Worm (Caenorhabditis elegans) whole organism, young adult: ENCODE data around the gene T28A11.25.

Experiments used
- B0019.2 ChIP-seq: fragments of 200-800 bp; sonication (Bioruptor generic); conservative IDR thresholded peaks from 2 replicates; pipeline ENCODE4 v1.3.6; 2022; ENCODE audit warnings: missing genetic modification reagents, missing genetic modification characterization, missing compliant biosample characterization
- B0261.1 ChIP-seq: sonication (generic microtip); optimal IDR thresholded peaks from 2 replicates; lab custom pipeline; 2016; ENCODE audit warnings: mild to moderate bottlenecking, missing genetic modification characterization, moderate library complexity, missing compliant biosample characterization
- C06A6.2 ChIP-seq: fragments of 200-800 bp; sonication (Bioruptor generic); conservative IDR thresholded peaks from 2 replicates; pipeline ENCODE4 v1.3.6; 2022; ENCODE audit warnings: missing genetic modification characterization, missing compliant biosample characterization
- D2030.7 ChIP-seq: fragments of 200-800 bp; sonication (Bioruptor generic); IDR thresholded peaks from 2 replicates; pipeline ENCODE4 v1.3.6; 2022; ENCODE audit warnings: missing genetic modification reagents, missing genetic modification characterization, missing compliant biosample characterization
- F10E7.11 ChIP-seq: sonication (generic microtip); optimal IDR thresholded peaks from 2 replicates; lab custom pipeline; 2017; ENCODE audit warnings: mild to moderate bottlenecking, missing genetic modification characterization, moderate library complexity, missing compliant biosample characterization
- F22D6.2 ChIP-seq: sonication (generic microtip); optimal IDR thresholded peaks from 2 replicates; lab custom pipeline; 2016; ENCODE audit warnings: mild to moderate bottlenecking, missing genetic modification characterization, missing compliant biosample characterization
- F23B12.7 ChIP-seq: sonication (generic microtip); optimal IDR thresholded peaks from 2 replicates; lab custom pipeline; 2017; ENCODE audit warnings: missing genetic modification characterization, mild to moderate bottlenecking, missing compliant biosample characterization, antibody characterized with exemption, moderate library complexity; ENCODE audit not compliant: insufficient read depth
- F39B2.1 ChIP-seq: fragments of 200-800 bp; sonication (Bioruptor generic); IDR thresholded peaks from 2 replicates; pipeline ENCODE4 v1.3.6; 2022; ENCODE audit warnings: missing genetic modification reagents, missing genetic modification characterization, missing compliant biosample characterization
- F55B11.4 ChIP-seq: sonication (generic microtip); optimal IDR thresholded peaks from 2 replicates; lab custom pipeline; 2016; ENCODE audit warnings: missing compliant biosample characterization, missing genetic modification characterization, borderline replicate concordance; ENCODE audit not compliant: insufficient read depth
- F57A8.1 ChIP-seq: fragments of 200-800 bp; sonication (Bioruptor generic); optimal IDR thresholded peaks from 2 replicates; lab custom pipeline; 2018; ENCODE audit warnings: mild to moderate bottlenecking, missing genetic modification characterization, moderate library complexity, missing compliant biosample characterization
- K11D2.4 ChIP-seq: fragments of 200-800 bp; sonication (Bioruptor generic); IDR thresholded peaks from 2 replicates; pipeline ENCODE4 v1.3.6; 2022; ENCODE audit warnings: missing genetic modification reagents, missing genetic modification characterization, missing compliant biosample characterization
- T07F8.4 ChIP-seq: sonication (generic microtip); optimal IDR thresholded peaks from 2 replicates; lab custom pipeline; 2016; ENCODE audit warnings: mild to moderate bottlenecking, missing genetic modification characterization, moderate library complexity, missing compliant biosample characterization
- T26A5.8 ChIP-seq: sonication (generic microtip); optimal IDR thresholded peaks from 2 replicates; lab custom pipeline; 2016; ENCODE audit warnings: missing genetic modification characterization, missing compliant biosample characterization
- akir-1 ChIP-seq: fragments of 200-800 bp; sonication (Bioruptor generic); optimal IDR thresholded peaks from 2 replicates; lab custom pipeline; 2018; ENCODE audit warnings: mild to moderate bottlenecking, missing genetic modification characterization, moderate library complexity, missing compliant biosample characterization
- attf-3 ChIP-seq: fragments of 200-800 bp; sonication (Bioruptor generic); conservative IDR thresholded peaks from 2 replicates; pipeline ENCODE4 v1.3.6; 2022; ENCODE audit warnings: missing genetic modification reagents, missing genetic modification characterization, missing compliant biosample characterization
- attf-5 ChIP-seq: fragments of 200-800 bp; sonication (Bioruptor generic); optimal IDR thresholded peaks from 2 replicates; lab custom pipeline; 2018; ENCODE audit warnings: mild to moderate bottlenecking, missing genetic modification characterization, missing compliant biosample characterization
- bed-1 ChIP-seq: fragments of 200-800 bp; sonication (Bioruptor generic); IDR thresholded peaks from 2 replicates; pipeline ENCODE4 v1.3.6; 2022; ENCODE audit warnings: missing genetic modification reagents, missing genetic modification characterization, missing compliant biosample characterization
- dox-1 ChIP-seq: fragments of 200-800 bp; sonication (Bioruptor generic); IDR thresholded peaks from 2 replicates; pipeline ENCODE4 v1.3.6; 2022; ENCODE audit warnings: missing genetic modification reagents, missing genetic modification characterization, missing compliant biosample characterization
- dpff-1 ChIP-seq: sonication (generic microtip); optimal IDR thresholded peaks from 2 replicates; lab custom pipeline; 2017; ENCODE audit warnings: mild to moderate bottlenecking, missing genetic modification characterization, missing compliant biosample characterization
- efl-1 ChIP-seq: fragments of 150-350 bp; optimal IDR thresholded peaks from 2 replicates; lab custom pipeline; 2014; ENCODE audit warnings: missing biosample characterization, missing genetic modification reagents, missing genetic modification characterization
- egl-18 ChIP-seq: fragments of 200-800 bp; sonication (Bioruptor generic); IDR thresholded peaks from 2 replicates; pipeline ENCODE4 v1.3.6; 2022; ENCODE audit warnings: missing genetic modification reagents, missing genetic modification characterization, missing compliant biosample characterization
- egrh-3 ChIP-seq: fragments of 200-800 bp; sonication (Bioruptor generic); IDR thresholded peaks from 2 replicates; pipeline ENCODE4 v1.3.6; 2022; ENCODE audit warnings: missing genetic modification reagents, missing genetic modification characterization, missing compliant biosample characterization
- hlh-26 ChIP-seq: fragments of 200-800 bp; sonication (Bioruptor generic); conservative IDR thresholded peaks from 2 replicates; pipeline ENCODE4 v1.3.6; 2022; ENCODE audit warnings: missing genetic modification reagents, missing genetic modification characterization, missing compliant biosample characterization
- hmg-1.2 ChIP-seq: fragments of 200-800 bp; sonication (Bioruptor generic); IDR thresholded peaks from 2 replicates; pipeline ENCODE4 v1.3.6; 2022; ENCODE audit warnings: missing genetic modification reagents, missing genetic modification characterization, missing compliant biosample characterization
- let-526 ChIP-seq: fragments of 200-800 bp; sonication (Bioruptor generic); IDR thresholded peaks from 2 replicates; pipeline ENCODE4 v1.3.6; 2022; ENCODE audit warnings: missing genetic modification reagents, missing genetic modification characterization, missing compliant biosample characterization
- lin-26 ChIP-seq: fragments of 200-800 bp; sonication (Bioruptor generic); IDR thresholded peaks from 2 replicates; pipeline ENCODE4 v1.3.6; 2022; ENCODE audit warnings: missing genetic modification reagents, missing genetic modification characterization, missing compliant biosample characterization
- lin-40 ChIP-seq: sonication (generic microtip); optimal IDR thresholded peaks from 2 replicates; lab custom pipeline; 2016; ENCODE audit warnings: missing genetic modification characterization, mild to moderate bottlenecking, missing compliant biosample characterization, missing genotype, missing genetic modification reagents
- lsl-1 ChIP-seq: fragments of 200-800 bp; sonication (Bioruptor generic); optimal IDR thresholded peaks from 2 replicates; lab custom pipeline; 2018; ENCODE audit warnings: mild to moderate bottlenecking, missing genetic modification characterization, moderate library complexity, missing compliant biosample characterization
- madf-8 ChIP-seq: fragments of 200-800 bp; sonication (Bioruptor generic); conservative IDR thresholded peaks from 2 replicates; pipeline ENCODE4 v1.3.6; 2022; ENCODE audit warnings: missing genetic modification reagents, missing genetic modification characterization, missing compliant biosample characterization
- mes-4 ChIP-seq: sonication (generic microtip); optimal IDR thresholded peaks from 2 replicates; lab custom pipeline; 2016; ENCODE audit warnings: missing genotype, missing genetic modification characterization, missing compliant biosample characterization
- nfya-2 ChIP-seq: fragments of 200-800 bp; sonication (Bioruptor generic); IDR thresholded peaks from 2 replicates; pipeline ENCODE4 v1.3.6; 2022; ENCODE audit warnings: missing genetic modification reagents, missing genetic modification characterization, missing compliant biosample characterization
- nhr-179 ChIP-seq: sonication (generic microtip); optimal IDR thresholded peaks from 2 replicates; lab custom pipeline; 2016; ENCODE audit warnings: mild to moderate bottlenecking, missing genetic modification characterization, missing compliant biosample characterization
- nhr-80 ChIP-seq: sonication (generic microtip); optimal IDR thresholded peaks from 2 replicates; lab custom pipeline; 2016; ENCODE audit warnings: missing genetic modification characterization, missing compliant biosample characterization
- pha-4 ChIP-seq: fragments of 150-350 bp; sonication (generic microtip); optimal IDR thresholded peaks from 2 replicates; lab custom pipeline; 2014; ENCODE audit warnings: missing biosample characterization, missing genetic modification reagents, missing genetic modification characterization
- repo-1 ChIP-seq: sonication (generic microtip); optimal IDR thresholded peaks from 2 replicates; lab custom pipeline; 2017; ENCODE audit warnings: mild to moderate bottlenecking, missing genetic modification characterization, missing compliant biosample characterization
- rpc-1 ChIP-seq, 2 experiments: fragments of 150-350 bp in 1 of 2; sonication (generic microtip) in 1 of 2; optimal IDR thresholded peaks; 2 replicates each; lab custom pipeline; 2014 to 2018; ENCODE audit warnings: missing biosample characterization in 1 of 2, missing genetic modification characterization in 1 of 2, missing genetic modification reagents in 1 of 2, missing genotype in 1 of 2
- snpc-1.1 ChIP-seq: sonication (generic microtip); optimal IDR thresholded peaks from 2 replicates; lab custom pipeline; 2017; ENCODE audit warnings: missing genetic modification characterization, mild to moderate bottlenecking, missing compliant biosample characterization, antibody characterized with exemption, moderate library complexity, missing genotype, missing genetic modification reagents; ENCODE audit not compliant: insufficient read depth
- tbp1 ChIP-seq: fragments of 200-800 bp; sonication (Bioruptor generic); optimal IDR thresholded peaks from 2 replicates; lab custom pipeline; 2018; ENCODE audit warnings: mild to moderate bottlenecking, missing genetic modification characterization, missing compliant biosample characterization
- xnd-1 ChIP-seq: sonication (generic microtip); optimal IDR thresholded peaks from 2 replicates; lab custom pipeline; 2016; ENCODE audit warnings: missing genotype, missing genetic modification reagents, missing genetic modification characterization, missing compliant biosample characterization
- ztf-22 ChIP-seq: fragments of 200-800 bp; sonication (Bioruptor generic); optimal IDR thresholded peaks from 2 replicates; lab custom pipeline; 2018; ENCODE audit warnings: mild to moderate bottlenecking, missing genetic modification characterization, moderate library complexity, missing compliant biosample characterization
- ztf-25 ChIP-seq: fragments of 200-800 bp; sonication (Bioruptor generic); IDR thresholded peaks from 2 replicates; pipeline ENCODE4 v1.3.6; 2022; ENCODE audit warnings: missing genetic modification reagents, missing genetic modification characterization, missing compliant biosample characterization
- ztf-26 ChIP-seq: sonication (generic microtip); optimal IDR thresholded peaks from 2 replicates; lab custom pipeline; 2017; ENCODE audit warnings: missing genetic modification characterization, missing compliant biosample characterization
- ztf-28 ChIP-seq: fragments of 200-800 bp; sonication (Bioruptor generic); IDR thresholded peaks from 2 replicates; pipeline ENCODE4 v1.3.6; 2022; ENCODE audit warnings: missing genetic modification reagents, missing genetic modification characterization, missing compliant biosample characterization

T28A11.25 gene

ce11 chrV:3299437-3299836 lies 17.8 kb downstream of the T28A11.25 start:
- TF ChIP-seq let-526 (GFP tag; lab: Robert Waterston, UW), result 0 out of 2 replicates have a peak, but pooled peaks have one; percentile 22
- TF ChIP-seq ztf-25 (GFP tag; lab: Robert Waterston, UW), result 0 out of 2 replicates have a peak, but pooled peaks have one; percentile 36
- no peak for TF ChIP-seq F55B11.4 (tag; lab: Kevin White, UChicago)
- peak; percentile 66; the same call in 1 of the 2 replicates for TF ChIP-seq egl-18 (GFP tag; lab: Robert Waterston, UW)

- TF ChIP-seq F22D6.2 (tag; lab: Kevin White, UChicago), result no peak
- no peak for TF ChIP-seq ztf-28 (GFP tag; lab: Robert Waterston, UW)
- no peak for TF ChIP-seq lsl-1 (GFP tag; lab: Kevin White, UChicago)
- no peak for TF ChIP-seq F39B2.1 (GFP tag; lab: Robert Waterston, UW)
- TF ChIP-seq F10E7.11, result no peak
- no peak for TF ChIP-seq hlh-26 (GFP tag; lab: Robert Waterston, UW)
- no peak for TF ChIP-seq nfya-2 (GFP tag; lab: Robert Waterston, UW)
- TF ChIP-seq ztf-26 (tag; lab: Kevin White, UChicago), result no peak
- no peak for TF ChIP-seq dpff-1 (tag; lab: Kevin White, UChicago)
- no peak for TF ChIP-seq repo-1
- no peak for TF ChIP-seq egrh-3 (GFP tag; lab: Robert Waterston, UW)
- TF ChIP-seq C06A6.2 (GFP tag; lab: Robert Waterston, UW), result no peak
- no peak for TF ChIP-seq snpc-1.1 (tag; lab: Kevin White, UChicago)
- no peak for TF ChIP-seq T26A5.8 (tag; lab: Kevin White, UChicago)
- TF ChIP-seq lin-26 (GFP tag; lab: Robert Waterston, UW), result no peak
- TF ChIP-seq D2030.7 (GFP tag; lab: Robert Waterston, UW), result no peak
- TF ChIP-seq ztf-22 (GFP tag; lab: Kevin White, UChicago), result no peak
- TF ChIP-seq nhr-179 (tag; lab: Kevin White, UChicago), result no peak
- TF ChIP-seq hmg-1.2 (GFP tag; lab: Robert Waterston, UW), result no peak
- no peak for TF ChIP-seq efl-1 (GFP tag; lab: Kevin White, UChicago)
These were observed 20.3 kb downstream of the T28A11.25 start, which contains the start of gene srbc-1 for ce11 chrV:3301898-3302297. TSS of gene srbc-1 (minus strand) at chrV:3301998.

- no peak for TF ChIP-seq hmg-1.2 (GFP tag; lab: Robert Waterston, UW)
- no peak for TF ChIP-seq F23B12.7 (tag; lab: Kevin White, UChicago)
- TF ChIP-seq lin-40, result no peak
- no peak for TF ChIP-seq attf-3 (GFP tag; lab: Robert Waterston, UW)
- no peak for TF ChIP-seq egl-18 (GFP tag; lab: Robert Waterston, UW)
- TF ChIP-seq F57A8.1 (GFP tag; lab: Kevin White, UChicago), result no peak
- TF ChIP-seq rpc-1 (optimal IDR thresholded peaks at IDR 0.05; lab: Kevin White, UChicago), result no peak
- TF ChIP-seq rpc-1 (tag; optimal IDR thresholded peaks at IDR 0.05; lab: Kevin White, UChicago), result no peak
- TF ChIP-seq T07F8.4 (tag; lab: Kevin White, UChicago), result no peak
- no peak for TF ChIP-seq akir-1 (GFP tag; lab: Kevin White, UChicago)
These were observed 26.5 kb downstream of the T28A11.25 start, which contains the start of gene srbc-3 for ce11 chrV:3308169-3308568. TSS of gene srbc-3 (plus strand) at chrV:3308469.

ce11 chrV:3312067-3312666 lies 30.5 kb downstream of the T28A11.25 start, which contains the start of gene arrd-18:
TSS of gene arrd-18 (minus strand) at chrV:3312117.
- TF ChIP-seq bed-1 (GFP tag; lab: Robert Waterston, UW) (no peak), nhr-80 (tag; lab: Kevin White, UChicago) (peak; percentile 56), madf-8 (GFP tag; lab: Robert Waterston, UW) (no peak), pha-4 (no peak), mes-4 (no peak), attf-3 (GFP tag; lab: Robert Waterston, UW) (no peak), tbp1 (GFP tag; lab: Kevin White, UChicago) (no peak), xnd-1 (tag; lab: Kevin White, UChicago) (no peak), F10E7.11 (no peak), B0261.1 (tag; lab: Kevin White, UChicago) (no peak), K11D2.4 (GFP tag; lab: Robert Waterston, UW) (no peak), dox-1 (GFP tag; lab: Robert Waterston, UW) (peak; percentile 86), B0019.2 (no peak), attf-5 (GFP tag; lab: Kevin White, UChicago) (peak; percentile 11)
